Worm (Caenorhabditis elegans): Measurements from ENCODE around the gene madf-8.

DNA sequence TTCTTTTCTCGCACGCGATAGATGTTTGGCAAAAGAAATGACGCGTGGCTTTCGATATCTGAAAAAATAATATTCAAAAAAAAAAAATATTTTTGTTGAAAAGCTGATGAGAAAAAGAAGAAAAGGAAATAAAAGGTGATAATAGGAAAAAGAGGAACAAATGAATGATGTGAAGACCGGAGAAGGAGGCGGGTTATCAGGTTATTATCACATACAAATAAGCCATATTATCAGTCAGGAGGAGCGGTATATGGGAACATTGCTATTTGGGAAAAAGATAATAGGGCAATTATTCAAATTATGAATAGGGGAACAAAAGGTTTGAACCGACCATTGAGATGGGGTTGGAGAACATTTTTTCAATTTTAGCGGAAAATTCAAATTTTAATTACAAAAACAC, 23.5 kb upstream of the madf-8 start:
- TF ChIP-seq nhr-237 (tag; optimal IDR thresholded peaks at IDR 0.05) (no peak), fos-1 (tag; optimal IDR thresholded peaks at IDR 0.05) (no peak), nhr-11 (tag; optimal IDR thresholded peaks at IDR 0.05) (no peak), unc-62 (GFP tag; optimal IDR thresholded peaks at IDR 0.05) (no peak), ama-1 (optimal IDR thresholded peaks at IDR 0.05) (no peak), lin-39 (tag; optimal IDR thresholded peaks at IDR 0.05) (no peak), lin-11 (tag; optimal IDR thresholded peaks at IDR 0.05) (no peak)

Measured in whole organism, L2 larva.